Worm (Caenorhabditis elegans): ENCODE results near the gene nmt-1.

DNA sequence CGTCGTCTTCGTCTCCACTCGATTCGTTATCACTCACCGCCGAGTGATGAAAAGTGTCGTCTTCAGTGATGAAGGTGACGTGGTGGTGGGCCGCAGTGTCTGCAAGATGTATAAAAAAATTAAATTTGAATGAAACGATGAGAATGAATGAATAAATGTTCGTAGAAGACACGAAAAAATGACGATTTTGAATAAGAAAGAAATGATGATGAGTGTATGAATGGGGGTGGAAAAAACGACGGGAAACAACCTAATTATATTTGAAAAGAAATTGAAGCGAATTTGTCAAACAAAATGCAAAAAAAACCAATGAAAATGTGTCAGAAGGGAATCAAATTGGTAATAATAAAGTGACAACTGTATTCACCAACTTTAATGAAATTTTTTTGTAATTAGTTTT, 20.0 kb upstream of the nmt-1 start, which contains the start of gene mvk-1:
- TF ChIP-seq ZK337.2 (GFP tag; IDR thresholded peaks at IDR 0.05) (no peak), snpc-1.2 (GFP tag; IDR thresholded peaks at IDR 0.05) (no peak), nhr-237 (tag; optimal IDR thresholded peaks at IDR 0.05) (no peak), ama-1 (optimal IDR thresholded peaks at IDR 0.05) (no peak), lin-13 (GFP tag; optimal IDR thresholded peaks at IDR 0.05) (no peak), daf-12 (tag; optimal IDR thresholded peaks at IDR 0.05) (no peak), fkh-10 (GFP tag; optimal IDR thresholded peaks at IDR 0.05) (no peak), ztf-11 (tag; optimal IDR thresholded peaks at IDR 0.05) (no peak)
